Worm (Caenorhabditis elegans): ENCODE results near the gene W07A12.8.

Gene W07A12.8

DNA sequence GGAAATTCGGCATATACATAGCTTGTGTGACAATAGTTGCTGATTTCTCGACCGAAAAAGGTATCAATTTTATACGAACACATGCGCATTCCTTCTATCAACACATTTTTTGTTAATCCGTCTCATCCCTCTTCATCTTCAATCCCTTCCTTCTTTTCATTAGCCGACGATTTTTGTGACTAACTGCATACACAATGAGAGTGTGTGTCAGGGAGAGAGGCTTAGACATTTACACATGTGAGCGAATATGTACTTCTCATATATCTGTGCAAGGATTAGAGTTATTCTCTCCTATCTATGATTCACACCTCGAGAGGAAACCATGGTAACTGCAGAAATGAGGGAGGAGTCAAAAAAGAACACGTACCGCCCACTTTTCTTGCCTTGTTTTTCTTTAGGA, 35.3 kb downstream of the W07A12.8 start:
- TF ChIP-seq nhr-237 (tag; optimal IDR thresholded peaks at IDR 0.05) (no peak), pha-4 (tag; optimal IDR thresholded peaks at IDR 0.05) (no peak), lin-32 (GFP tag; optimal IDR thresholded peaks at IDR 0.05) (no peak), nhr-76 (tag; optimal IDR thresholded peaks at IDR 0.05) (no peak), flh-1 (GFP tag; optimal IDR thresholded peaks at IDR 0.05) (no peak), ces-1 (GFP tag; optimal IDR thresholded peaks at IDR 0.05) (no peak), nhr-2 (tag; optimal IDR thresholded peaks at IDR 0.05) (no peak), lin-13 (tag; optimal IDR thresholded peaks at IDR 0.05) (no peak), drap-1 (GFP tag; optimal IDR thresholded peaks at IDR 0.05) (no peak), M03D4.4 (tag; optimal IDR thresholded peaks at IDR 0.05) (no peak)

DNA sequence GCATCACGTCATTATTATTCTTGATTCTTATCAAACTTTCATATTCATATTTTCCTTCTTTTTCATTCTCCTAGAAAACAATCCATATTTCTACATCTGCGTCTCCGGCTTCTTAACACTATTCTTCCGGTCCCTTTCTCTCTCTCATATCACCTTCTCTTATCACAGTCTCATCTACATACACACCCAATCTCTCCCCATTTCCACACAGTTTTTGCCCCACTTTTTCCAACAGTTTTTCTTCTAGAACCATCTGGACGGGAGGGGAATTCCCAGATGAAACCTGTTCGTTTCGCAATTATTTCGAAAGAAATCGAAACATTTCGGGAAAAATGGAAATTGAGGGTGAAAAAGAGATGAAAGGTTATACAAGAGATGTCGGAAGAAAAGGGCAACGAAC, 37.5 kb downstream of the W07A12.8 start:
- TF ChIP-seq sptf-1 (tag; optimal IDR thresholded peaks at IDR 0.05) (no peak), unc-39 (tag; optimal IDR thresholded peaks at IDR 0.05) (no peak), elt-3 (tag; optimal IDR thresholded peaks at IDR 0.05) (peak; percentile 91), elt-1 (tag; optimal IDR thresholded peaks at IDR 0.05; ENCODE audit: borderline replicate concordance, insufficient read depth) (peak; percentile 10), nhr-237 (tag; optimal IDR thresholded peaks at IDR 0.05) (peak; percentile 58), lin-13 (tag; optimal IDR thresholded peaks at IDR 0.05) (no peak), nhr-2 (tag; optimal IDR thresholded peaks at IDR 0.05) (no peak)

DNA sequence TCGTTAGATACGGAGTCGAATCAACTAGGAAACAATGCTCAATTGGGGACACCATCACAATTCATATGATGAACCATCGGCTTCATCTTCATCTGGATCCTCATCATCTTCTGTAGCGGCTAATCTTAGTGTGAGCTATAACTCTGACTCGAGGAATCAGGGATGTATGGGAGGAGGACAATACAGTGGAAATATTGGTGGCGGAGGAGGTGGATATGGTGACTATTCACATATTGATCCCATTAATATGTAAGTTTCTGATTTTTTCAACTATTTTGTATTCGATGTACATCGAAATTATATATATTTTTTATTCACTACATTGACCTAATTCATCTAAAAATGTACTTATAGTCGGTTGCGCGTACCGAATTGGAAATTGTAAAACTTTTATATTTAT, 38.2 kb downstream of the W07A12.8 start:
- no peak for TF ChIP-seq unc-39 (tag; optimal IDR thresholded peaks at IDR 0.05)

DNA sequence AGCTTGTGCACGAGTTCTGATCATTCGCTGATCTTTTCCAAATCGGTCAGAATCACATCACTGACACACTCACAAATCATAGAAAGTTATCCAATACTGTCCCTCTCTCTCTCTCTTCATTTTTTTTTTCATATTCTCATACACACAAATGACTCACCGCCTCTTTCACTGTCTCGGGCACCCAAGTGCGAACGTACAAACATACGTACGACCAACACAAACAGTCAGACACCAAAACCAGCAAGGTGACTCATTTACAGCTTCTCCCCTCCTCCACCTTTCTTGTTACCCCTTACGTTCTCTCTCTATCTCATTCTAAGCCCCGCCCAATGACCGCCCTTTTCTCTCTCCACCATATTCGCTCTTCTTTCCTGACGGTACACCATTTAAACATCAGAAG, 38.6 kb downstream of the W07A12.8 start:
- no peak for TF ChIP-seq ceh-43 (GFP tag; optimal IDR thresholded peaks at IDR 0.05)
- TF ChIP-seq lin-13 (tag; optimal IDR thresholded peaks at IDR 0.05): no peak
- no peak for TF ChIP-seq drap-1 (GFP tag; optimal IDR thresholded peaks at IDR 0.05)
- TF ChIP-seq ceh-39 (tag; optimal IDR thresholded peaks at IDR 0.05): no peak
- TF ChIP-seq mep-1 (tag; optimal IDR thresholded peaks at IDR 0.05): no peak
- TF ChIP-seq mab-5 (tag; optimal IDR thresholded peaks at IDR 0.05): no peak

DNA sequence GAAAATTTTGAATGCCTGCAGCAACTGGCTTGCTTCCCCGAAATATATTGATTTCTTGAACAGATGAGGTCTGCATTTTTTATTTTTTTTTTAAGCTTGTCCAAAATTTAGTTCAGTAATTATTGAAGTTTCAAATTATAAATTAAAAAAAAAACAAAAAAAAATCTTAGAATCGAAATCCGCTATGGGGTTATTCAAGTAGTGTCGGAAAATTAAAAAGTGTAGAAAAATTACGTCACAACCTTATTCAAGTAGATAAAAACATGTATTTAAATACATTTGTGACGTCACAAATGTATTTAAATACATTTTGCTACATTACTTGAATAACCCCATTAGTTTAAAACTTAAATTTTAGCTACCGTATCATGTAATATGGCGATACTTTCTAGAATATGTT, 40.1 kb downstream of the W07A12.8 start:
- TF ChIP-seq zip-8 (tag; optimal IDR thresholded peaks at IDR 0.05): peak; percentile 95

DNA sequence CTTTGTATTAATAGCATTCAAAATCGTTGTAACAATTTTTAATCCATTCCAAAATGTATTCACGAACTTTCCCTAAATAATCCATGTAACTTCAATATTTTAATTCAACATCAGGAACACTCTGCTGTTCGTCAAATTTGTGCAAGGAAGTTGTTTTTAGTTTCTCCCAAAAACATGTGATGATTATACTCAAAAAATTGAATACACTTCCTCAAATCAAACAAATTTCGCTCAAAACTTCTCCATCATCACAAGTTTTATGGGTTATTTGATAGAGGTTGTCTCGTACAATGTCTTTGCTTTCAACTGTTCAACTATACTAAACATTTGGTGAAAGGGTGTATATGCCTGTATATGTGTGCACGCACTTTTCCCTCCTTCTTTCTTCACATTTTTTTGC, 40.6 kb downstream of the W07A12.8 start:
- TF ChIP-seq sptf-1 (tag; optimal IDR thresholded peaks at IDR 0.05) (no peak), ceh-39 (tag; optimal IDR thresholded peaks at IDR 0.05) (no peak), zip-8 (tag; optimal IDR thresholded peaks at IDR 0.05) (no peak)

DNA sequence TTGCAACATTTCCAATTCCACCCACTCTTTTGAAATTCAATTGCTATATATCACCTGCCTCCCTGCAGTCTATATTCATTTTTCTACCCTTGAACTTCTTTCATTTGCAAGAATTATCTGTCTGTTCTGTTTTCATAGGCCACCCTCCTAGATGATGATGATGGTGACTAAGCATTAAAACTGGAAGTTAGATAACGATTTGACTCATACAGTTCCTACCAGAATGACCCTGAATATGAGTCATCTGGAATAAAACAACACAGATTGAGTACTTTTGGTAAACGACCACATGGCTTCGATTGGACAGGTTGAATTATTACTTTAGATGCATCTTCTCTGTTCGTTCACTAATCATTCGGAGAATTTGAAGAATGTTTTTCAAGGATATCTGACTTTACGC, 41.3 kb downstream of the W07A12.8 start:
- TF ChIP-seq snpc-4 (tag; optimal IDR thresholded peaks at IDR 0.05) (no peak), cnd-1 (tag; optimal IDR thresholded peaks at IDR 0.05) (no peak), ceh-39 (tag; optimal IDR thresholded peaks at IDR 0.05) (no peak), hlh-1 (tag; optimal IDR thresholded peaks at IDR 0.05) (no peak), mep-1 (tag; optimal IDR thresholded peaks at IDR 0.05) (no peak), sptf-1 (tag; optimal IDR thresholded peaks at IDR 0.05) (no peak), nhr-237 (tag; optimal IDR thresholded peaks at IDR 0.05) (no peak), M03D4.4 (tag; optimal IDR thresholded peaks at IDR 0.05) (no peak), unc-39 (tag; optimal IDR thresholded peaks at IDR 0.05) (no peak), unc-120 (tag; optimal IDR thresholded peaks at IDR 0.05; ENCODE audit: poor library complexity, severe bottlenecking) (no peak), ztf-11 (tag; optimal IDR thresholded peaks at IDR 0.05) (no peak), nhr-12 (tag; optimal IDR thresholded peaks at IDR 0.05) (no peak), flh-1 (GFP tag; optimal IDR thresholded peaks at IDR 0.05) (no peak), bed-3 (GFP tag; optimal IDR thresholded peaks at IDR 0.05) (no peak)

DNA sequence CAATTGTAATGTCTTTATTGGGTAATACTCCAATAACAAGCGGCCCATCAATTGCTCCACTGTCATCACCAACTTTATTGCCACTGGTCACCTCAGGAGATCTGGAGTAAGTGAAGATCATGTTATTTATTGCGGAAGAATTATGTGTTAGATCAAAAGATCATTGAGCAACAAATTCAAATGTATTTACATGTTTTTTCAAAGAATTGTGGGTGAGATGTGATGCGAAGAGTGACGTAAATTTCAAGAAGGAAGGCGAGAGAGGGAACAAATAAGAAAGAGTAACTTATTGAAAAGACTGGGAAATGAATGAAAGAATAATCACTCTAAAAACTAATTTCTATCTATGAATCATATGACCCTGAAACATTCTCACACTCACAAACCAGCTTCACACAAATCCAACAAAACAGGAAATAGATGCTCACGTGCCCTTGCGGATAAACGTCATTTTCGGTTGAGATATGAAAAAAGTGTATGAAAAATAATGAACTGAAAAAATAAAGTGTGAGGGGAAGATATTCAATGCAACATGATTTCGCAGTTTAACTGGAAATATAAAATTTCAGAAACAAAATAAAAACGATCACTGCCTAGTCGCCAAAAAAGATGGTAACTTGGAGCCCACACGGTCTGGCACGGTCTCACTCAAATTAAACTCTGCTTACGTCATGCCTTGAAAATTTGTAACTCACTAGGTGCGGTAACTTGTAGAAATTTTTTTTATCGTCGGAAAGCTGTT, 44.6 kb downstream of the W07A12.8 start:
- no peak for TF ChIP-seq cnd-1 (tag; optimal IDR thresholded peaks at IDR 0.05)

Measured in whole organism, mixed stage, embryonic.